Worm (Caenorhabditis elegans) whole organism, early embryonic: ENCODE measurements around the gene D1086.18.
"Not testable (repeated sequence)": the region's sequence is repeated elsewhere in the genome, so short reads cannot be mapped to it uniquely, and the experiment has no call there.

Experiments
- B0310.2 ChIP-seq: sonication (generic microtip); optimal IDR thresholded peaks from 2 replicates; lab custom pipeline; 2016; ENCODE audit warnings: mild to moderate bottlenecking, missing genetic modification characterization, missing compliant biosample characterization
- F13C5.2 ChIP-seq: sonication (generic microtip); optimal IDR thresholded peaks from 2 replicates; lab custom pipeline; 2017; ENCODE audit warnings: mild to moderate bottlenecking, missing genetic modification characterization, inconsistent platforms, missing compliant biosample characterization
- aly-1 ChIP-seq: sonication (generic microtip); optimal IDR thresholded peaks from 2 replicates; lab custom pipeline; 2016; ENCODE audit warnings: missing genetic modification characterization, missing compliant biosample characterization
- ama-1 ChIP-seq: fragments of 150-350 bp; optimal IDR thresholded peaks from 2 replicates; lab custom pipeline; 2014
- ceh-13 ChIP-seq: fragments of 200-800 bp; sonication (Bioruptor generic); optimal IDR thresholded peaks from 2 replicates; lab custom pipeline; 2018; ENCODE audit warnings: mild to moderate bottlenecking, missing genetic modification characterization, missing compliant biosample characterization
- ceh-36 ChIP-seq: sonication (generic microtip); optimal IDR thresholded peaks from 2 replicates; lab custom pipeline; 2016; ENCODE audit warnings: missing genetic modification characterization, inconsistent platforms, missing compliant biosample characterization
- ets-7 ChIP-seq: sonication (generic microtip); optimal IDR thresholded peaks from 2 replicates; lab custom pipeline; 2016; ENCODE audit warnings: missing genotype, missing genetic modification characterization, missing compliant biosample characterization
- flt-1 ChIP-seq: fragments of 200-800 bp; sonication (Bioruptor generic); IDR thresholded peaks from 2 replicates; pipeline ENCODE4 v1.3.6; 2022; ENCODE audit warnings: missing genetic modification characterization, missing compliant biosample characterization
- hmbx-1 ChIP-seq: sonication (generic microtip); optimal IDR thresholded peaks from 2 replicates; lab custom pipeline; 2016; ENCODE audit warnings: mild to moderate bottlenecking, missing genetic modification characterization, missing compliant biosample characterization
- hmg-4 ChIP-seq: fragments of 200-800 bp; sonication (Bioruptor generic); optimal IDR thresholded peaks from 2 replicates; lab custom pipeline; 2018; ENCODE audit warnings: mild to moderate bottlenecking, missing genetic modification characterization, missing compliant biosample characterization
- hnd-1 ChIP-seq: sonication (generic microtip); optimal IDR thresholded peaks from 2 replicates; lab custom pipeline; 2016; ENCODE audit warnings: missing genetic modification characterization, missing compliant biosample characterization
- pes-1 ChIP-seq: fragments of 200-800 bp; sonication (Bioruptor generic); IDR thresholded peaks from 2 replicates; pipeline ENCODE4 v1.3.6; 2022; ENCODE audit warnings: missing genetic modification reagents, missing genetic modification characterization, missing compliant biosample characterization
- scrt-1 ChIP-seq: fragments of 200-800 bp; sonication (Bioruptor generic); IDR thresholded peaks from 2 replicates; pipeline ENCODE4 v1.3.6; 2022; ENCODE audit warnings: missing genetic modification characterization, missing compliant biosample characterization
- sea-1 ChIP-seq: fragments of 200-800 bp; sonication (Bioruptor generic); conservative IDR thresholded peaks from 2 replicates; pipeline ENCODE4 v1.3.6; 2022; ENCODE audit warnings: missing genetic modification characterization, missing compliant biosample characterization
- tbx-11 ChIP-seq: fragments of 200-800 bp; sonication (Bioruptor generic); IDR thresholded peaks from 2 replicates; pipeline ENCODE4 v1.3.6; 2022; ENCODE audit warnings: missing genetic modification characterization, missing compliant biosample characterization
- tbx-37 ChIP-seq: fragments of 200-800 bp; sonication (Bioruptor generic); conservative IDR thresholded peaks from 2 replicates; pipeline ENCODE4 v1.3.6; 2022; ENCODE audit warnings: missing genetic modification reagents, missing genetic modification characterization, missing compliant biosample characterization
- tra-4 ChIP-seq: sonication (generic microtip); optimal IDR thresholded peaks from 2 replicates; lab custom pipeline; 2017; ENCODE audit warnings: missing genetic modification characterization, missing compliant biosample characterization

Gene D1086.18

ce11 chrV:14085589-14085988 is at the start of gene D1086.18:
Gene D1086.18, plus strand, starts transcription at chrV:14085889.
- TF ChIP-seq pes-1 = no peak
- no peak for TF ChIP-seq flt-1
- no peak for TF ChIP-seq hmbx-1 (tag; lab: Kevin White, UChicago)
- no peak for TF ChIP-seq scrt-1 (GFP tag; lab: Robert Waterston, UW)
- no peak for TF ChIP-seq F13C5.2 (tag; lab: Kevin White, UChicago)
- TF ChIP-seq ama-1 (lab: Kevin White, UChicago) = no peak
- no peak for TF ChIP-seq ets-7
- no peak for TF ChIP-seq B0310.2
- no peak for TF ChIP-seq ceh-13 (GFP tag; lab: Kevin White, UChicago)
- TF ChIP-seq tra-4 = no peak
- TF ChIP-seq sea-1 = no peak
- TF ChIP-seq aly-1 (tag; lab: Kevin White, UChicago) = no peak
- no peak for TF ChIP-seq tbx-11
- no peak for TF ChIP-seq hmg-4 (GFP tag; lab: Kevin White, UChicago)
- TF ChIP-seq hnd-1 (tag; lab: Kevin White, UChicago) = no peak
- TF ChIP-seq tbx-37 = no peak
- TF ChIP-seq ceh-36 = no peak

DNA sequence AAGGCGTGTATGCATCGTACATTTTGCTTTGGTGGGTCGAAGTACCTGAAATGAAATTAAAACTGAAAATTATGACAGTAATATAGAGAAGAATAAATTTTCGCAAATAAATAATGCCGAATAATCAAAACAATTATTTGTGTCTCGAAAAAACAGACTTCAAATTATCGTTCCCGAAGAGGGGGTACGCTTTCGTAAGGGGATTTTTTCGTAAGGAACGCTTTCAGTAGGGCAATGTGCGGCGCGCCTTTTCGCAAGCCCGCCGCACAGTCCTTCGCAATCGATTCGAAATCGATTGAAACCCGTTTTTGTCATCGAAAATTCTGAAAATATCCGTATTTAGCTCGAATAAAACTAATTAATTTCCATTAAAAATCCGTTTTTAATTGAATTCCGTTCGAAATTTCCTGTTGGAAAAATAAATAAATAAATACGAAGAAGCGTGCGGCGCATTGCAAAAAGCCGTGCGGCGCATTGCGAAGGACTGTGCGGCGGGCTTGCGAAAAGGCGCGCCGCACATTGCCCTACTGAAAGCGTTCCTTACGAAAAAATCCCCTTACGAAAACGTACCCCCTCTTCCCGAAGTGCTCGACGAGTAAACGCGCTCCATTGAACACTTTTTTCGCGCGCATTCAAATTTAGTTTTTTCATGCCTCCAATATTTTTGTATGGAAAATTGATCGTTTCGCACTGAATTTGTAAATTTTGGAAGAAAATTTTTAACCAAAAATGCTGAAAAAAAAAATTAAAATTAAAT is 47.2 kb upstream of the D1086.18 start, which contains the start of gene vps-39:
Gene vps-39, minus strand, starts transcription at position 51 of the 757 bp plus-strand sequence.
- peak; percentile 79; the same call in 1 of the 2 replicates for TF ChIP-seq pes-1
- TF ChIP-seq scrt-1 (GFP tag; lab: Robert Waterston, UW) = peak; percentile 50; the same call in 1 of the 2 replicates
- peak; percentile 17 for TF ChIP-seq hmg-4 (GFP tag; lab: Kevin White, UChicago)
- peak; percentile 77 for TF ChIP-seq sea-1
- 0 out of 2 replicates have a peak, but pooled peaks have one; percentile 6 for TF ChIP-seq flt-1
- peak; percentile 58; the same call in 1 of the 2 replicates for TF ChIP-seq tbx-37

ce11 chrV:14049274-14049673 is 36.4 kb upstream of the D1086.18 start, which contains the start of gene F58D12.1:
Gene F58D12.1, plus strand, starts transcription at chrV:14049574.
- not testable (repeated sequence) for TF ChIP-seq hnd-1 (tag; lab: Kevin White, UChicago); hmbx-1 (tag; lab: Kevin White, UChicago); pes-1

- TF ChIP-seq tbx-37 = peak; percentile 87
- peak; percentile 53; the same call in 1 of the 2 replicates for TF ChIP-seq flt-1
- TF ChIP-seq ets-7 = peak; percentile 35
- 0 out of 2 replicates have a peak, but pooled peaks have one; percentile 28 for TF ChIP-seq tbx-11
- 0 out of 2 replicates have a peak, but pooled peaks have one; percentile 53 for TF ChIP-seq scrt-1 (GFP tag; lab: Robert Waterston, UW)
- TF ChIP-seq pes-1 = peak; percentile 76; the same call in 1 of the 2 replicates
Observed at ce11 chrV:14055097-14055496, 30.6 kb upstream of the D1086.18 start.

DNA sequence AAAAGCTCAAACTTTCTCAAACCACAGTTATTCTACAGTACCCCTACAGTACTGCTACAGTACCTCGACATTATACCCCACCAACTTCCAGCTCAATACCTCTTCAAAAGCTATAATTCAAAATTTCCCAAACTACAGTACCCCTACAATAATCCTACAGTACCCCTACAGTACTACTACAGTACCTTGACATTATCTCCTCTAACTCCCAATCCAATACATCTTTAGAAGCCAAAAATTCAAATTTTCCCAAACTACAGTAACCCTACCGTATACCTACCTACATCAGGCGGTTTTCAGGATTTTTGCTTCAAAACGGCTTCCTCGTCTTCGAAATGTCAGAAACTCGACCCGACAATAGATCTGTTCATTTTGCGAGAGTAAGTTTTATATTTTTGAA is 28.1 kb upstream of the D1086.18 start, which contains the start of gene F58D12.3:
Gene F58D12.3, plus strand, starts transcription at position 301 of the 400 bp plus-strand sequence.
- TF ChIP-seq tra-4 = no peak
- no peak for TF ChIP-seq ceh-36
- no peak for TF ChIP-seq flt-1
- TF ChIP-seq ceh-13 (GFP tag; lab: Kevin White, UChicago) = no peak
- TF ChIP-seq hnd-1 (tag; lab: Kevin White, UChicago) = no peak
- TF ChIP-seq aly-1 (tag; lab: Kevin White, UChicago) = no peak
- TF ChIP-seq sea-1 = no peak
- no peak for TF ChIP-seq scrt-1 (GFP tag; lab: Robert Waterston, UW)
- no peak for TF ChIP-seq B0310.2
- no peak for TF ChIP-seq hmg-4 (GFP tag; lab: Kevin White, UChicago)
- no peak for TF ChIP-seq pes-1

- TF ChIP-seq ets-7 (no peak), tbx-37 (no peak), sea-1 (no peak), B0310.2 (no peak), ceh-13 (GFP tag; lab: Kevin White, UChicago) (no peak), pes-1 (no peak), aly-1 (tag; lab: Kevin White, UChicago) (no peak), ama-1 (lab: Kevin White, UChicago) (no peak), tra-4 (no peak), flt-1 (no peak), hnd-1 (tag; lab: Kevin White, UChicago) (no peak), F13C5.2 (tag; lab: Kevin White, UChicago) (no peak)
Observed at ce11 chrV:14063980-14064379, 21.7 kb upstream of the D1086.18 start.

DNA sequence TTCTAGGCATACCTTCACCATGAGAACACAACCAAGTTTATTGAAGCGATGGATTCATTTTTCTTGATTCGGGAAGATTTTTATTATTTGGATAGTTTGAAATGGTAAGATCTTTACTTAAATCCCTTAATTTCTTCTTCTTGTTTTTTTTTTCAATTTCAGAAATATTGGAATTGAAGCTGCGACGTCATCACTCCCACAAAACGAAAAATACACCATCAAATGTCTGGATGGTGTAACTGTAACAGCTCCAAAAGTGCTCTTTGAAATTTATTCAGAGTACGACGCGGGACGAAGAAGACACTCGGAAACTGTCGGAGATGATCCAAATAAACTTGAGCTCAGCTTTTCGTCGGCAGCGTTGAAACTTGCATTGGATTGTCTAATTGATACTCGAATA is 21.3 kb upstream of the D1086.18 start, which contains the start of gene D1086.21:
Gene D1086.21, plus strand, starts transcription at position 301 of the 400 bp plus-strand sequence.
- no peak for TF ChIP-seq pes-1
- TF ChIP-seq ceh-36 = no peak
- TF ChIP-seq sea-1 = no peak
- no peak for TF ChIP-seq ets-7
- no peak for TF ChIP-seq F13C5.2 (tag; lab: Kevin White, UChicago)
- TF ChIP-seq scrt-1 (GFP tag; lab: Robert Waterston, UW) = no peak
- no peak for TF ChIP-seq ceh-13 (GFP tag; lab: Kevin White, UChicago)
- no peak for TF ChIP-seq hmbx-1 (tag; lab: Kevin White, UChicago)
- no peak for TF ChIP-seq aly-1 (tag; lab: Kevin White, UChicago)
- TF ChIP-seq tra-4 = no peak
- TF ChIP-seq tbx-11 = no peak
- no peak for TF ChIP-seq ama-1 (lab: Kevin White, UChicago)
- TF ChIP-seq hmg-4 (GFP tag; lab: Kevin White, UChicago) = no peak

DNA sequence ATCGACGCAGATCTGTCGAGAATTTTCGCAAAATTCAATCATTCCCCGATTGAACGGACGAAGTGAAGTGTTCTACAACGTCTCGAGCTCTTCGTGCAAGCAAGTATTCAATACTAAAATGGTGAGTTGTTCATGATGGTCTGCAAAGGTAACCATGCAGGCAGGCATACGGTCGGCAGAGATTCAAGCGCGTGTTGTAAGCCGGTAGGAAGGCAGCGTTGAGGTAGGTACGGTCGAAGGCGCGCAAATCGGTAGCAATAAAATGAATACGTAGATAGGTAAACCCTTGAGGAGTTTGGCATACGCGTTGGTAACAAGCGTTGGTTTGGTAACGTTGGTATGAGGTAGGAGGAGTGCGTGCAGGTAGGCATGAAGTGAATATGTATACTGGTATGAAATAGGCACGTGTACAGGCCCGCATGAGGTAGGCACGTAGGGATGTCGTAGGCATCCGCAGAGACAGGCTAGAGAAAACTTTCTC is 17.8 kb upstream of the D1086.18 start, which contains the start of gene D1086.17:
Gene D1086.17, plus strand, starts transcription at position 51 of the 481 bp plus-strand sequence.
- TF ChIP-seq tra-4 (no peak), tbx-11 (no peak), pes-1 (no peak), ets-7 (no peak), hmbx-1 (tag; lab: Kevin White, UChicago) (no peak)
